Worm (Caenorhabditis elegans) whole organism, late embryonic: Measurements from ENCODE around the gene K02C4.5.

Experiments used
- F13H6.1 ChIP-seq: sonication (generic microtip); optimal IDR thresholded peaks from 2 replicates; lab custom pipeline; 2016; ENCODE audit warnings: missing genetic modification characterization, missing compliant biosample characterization
- K02D7.2 ChIP-seq: sonication (generic microtip); optimal IDR thresholded peaks from 2 replicates; lab custom pipeline; 2017; ENCODE audit warnings: mild to moderate bottlenecking, missing genetic modification characterization, missing compliant biosample characterization
- T23F11.4 ChIP-seq: fragments of 200-800 bp; sonication (Bioruptor generic); optimal IDR thresholded peaks from 2 replicates; lab custom pipeline; 2018; ENCODE audit warnings: mild to moderate bottlenecking, missing genetic modification characterization, missing compliant biosample characterization
- ahr-1 ChIP-seq: sonication (generic microtip); optimal IDR thresholded peaks from 2 replicates; lab custom pipeline; 2016; ENCODE audit warnings: missing genetic modification characterization, missing compliant biosample characterization
- ama-1 ChIP-seq: fragments of 150-350 bp; optimal IDR thresholded peaks from 2 replicates; lab custom pipeline; 2014
- ceh-14 ChIP-seq: sonication (generic microtip); optimal IDR thresholded peaks from 2 replicates; lab custom pipeline; 2016; ENCODE audit warnings: missing genotype, missing genetic modification characterization, missing compliant biosample characterization
- ceh-18 ChIP-seq: sonication (generic microtip); optimal IDR thresholded peaks from 2 replicates; lab custom pipeline; 2016; ENCODE audit warnings: missing genetic modification characterization, missing compliant biosample characterization
- ceh-19 ChIP-seq: fragments of 200-800 bp; sonication (Bioruptor generic); optimal IDR thresholded peaks from 2 replicates; lab custom pipeline; 2018; ENCODE audit warnings: mild to moderate bottlenecking, missing genetic modification characterization, missing compliant biosample characterization
- ceh-2 ChIP-seq: sonication (generic microtip); optimal IDR thresholded peaks from 2 replicates; lab custom pipeline; 2016; ENCODE audit warnings: missing genotype, missing genetic modification characterization, missing compliant biosample characterization
- ceh-31 ChIP-seq: sonication (generic microtip); optimal IDR thresholded peaks from 2 replicates; lab custom pipeline; 2016; ENCODE audit warnings: missing genetic modification characterization, missing compliant biosample characterization
- ceh-48 ChIP-seq: sonication (generic microtip); optimal IDR thresholded peaks from 2 replicates; lab custom pipeline; 2016; ENCODE audit warnings: missing genetic modification characterization, inconsistent platforms, missing compliant biosample characterization
- ceh-6 ChIP-seq: fragments of 200-800 bp; sonication (Bioruptor generic); optimal IDR thresholded peaks from 2 replicates; lab custom pipeline; 2018; ENCODE audit warnings: mild to moderate bottlenecking, missing genetic modification characterization, missing compliant biosample characterization
- ceh-9 ChIP-seq: sonication (generic microtip); optimal IDR thresholded peaks from 2 replicates; lab custom pipeline; 2016; ENCODE audit warnings: mild to moderate bottlenecking, missing genetic modification characterization, inconsistent platforms, missing compliant biosample characterization
- dmd-4 ChIP-seq: sonication (generic microtip); optimal IDR thresholded peaks from 2 replicates; lab custom pipeline; 2016; ENCODE audit warnings: borderline replicate concordance, missing genetic modification characterization, missing compliant biosample characterization
- ets-4 ChIP-seq: sonication (generic microtip); optimal IDR thresholded peaks from 2 replicates; lab custom pipeline; 2016; ENCODE audit warnings: missing genetic modification characterization, missing compliant biosample characterization
- eyg-1 ChIP-seq: sonication (generic microtip); optimal IDR thresholded peaks from 2 replicates; lab custom pipeline; 2016; ENCODE audit warnings: missing genotype, missing genetic modification characterization, missing compliant biosample characterization
- fax-1 ChIP-seq: sonication (generic microtip); optimal IDR thresholded peaks from 2 replicates; lab custom pipeline; 2016; ENCODE audit warnings: missing genotype, missing genetic modification characterization, missing compliant biosample characterization
- fkh-10 ChIP-seq: fragments of 150-350 bp; optimal IDR thresholded peaks from 2 replicates; lab custom pipeline; 2014; ENCODE audit warnings: missing biosample characterization, missing genetic modification reagents, missing genetic modification characterization
- gmeb-2 ChIP-seq: sonication (generic microtip); optimal IDR thresholded peaks from 2 replicates; lab custom pipeline; 2016; ENCODE audit warnings: missing genetic modification characterization, inconsistent platforms, missing compliant biosample characterization
- hlh-13 ChIP-seq: fragments of 200-800 bp; sonication (Bioruptor generic); optimal IDR thresholded peaks from 2 replicates; lab custom pipeline; 2018; ENCODE audit warnings: mild to moderate bottlenecking, missing genetic modification characterization, missing compliant biosample characterization
- hlh-8 ChIP-seq: sonication (generic microtip); optimal IDR thresholded peaks from 2 replicates; lab custom pipeline; 2016; ENCODE audit warnings: missing genotype, missing genetic modification characterization, missing compliant biosample characterization
- lin-11 ChIP-seq: fragments of 200-800 bp; sonication (Bioruptor generic); optimal IDR thresholded peaks from 2 replicates; lab custom pipeline; 2018; ENCODE audit warnings: mild to moderate bottlenecking, missing genetic modification characterization, missing compliant biosample characterization
- madf-2 ChIP-seq: sonication (generic microtip); optimal IDR thresholded peaks from 2 replicates; lab custom pipeline; 2017; ENCODE audit warnings: missing genetic modification characterization, missing compliant biosample characterization
- nfya-1 ChIP-seq: sonication (generic microtip); optimal IDR thresholded peaks from 2 replicates; lab custom pipeline; 2017; ENCODE audit warnings: missing genetic modification characterization, mild to moderate bottlenecking, missing compliant biosample characterization, antibody characterized with exemption, moderate library complexity
- odd-2 ChIP-seq: sonication (generic microtip); optimal IDR thresholded peaks from 2 replicates; lab custom pipeline; 2017; ENCODE audit warnings: antibody characterized with exemption, mild to moderate bottlenecking, missing genetic modification characterization, missing compliant biosample characterization
- pag-3 ChIP-seq: sonication (generic microtip); optimal IDR thresholded peaks from 2 replicates; lab custom pipeline; 2016; ENCODE audit warnings: missing compliant biosample characterization, missing genetic modification characterization, borderline replicate concordance
- pha-2 ChIP-seq: sonication (generic microtip); optimal IDR thresholded peaks from 2 replicates; lab custom pipeline; 2017; ENCODE audit warnings: mild to moderate bottlenecking, missing genetic modification characterization, missing compliant biosample characterization
- pha-4 ChIP-seq: fragments of 150-350 bp; optimal IDR thresholded peaks from 2 replicates; lab custom pipeline; 2018; ENCODE audit warnings: missing biosample characterization, missing genetic modification reagents, missing genetic modification characterization
- rnt-1 ChIP-seq: sonication (generic microtip); optimal IDR thresholded peaks from 2 replicates; lab custom pipeline; 2016; ENCODE audit warnings: missing genetic modification characterization, missing compliant biosample characterization
- sox-4 ChIP-seq: sonication (generic microtip); optimal IDR thresholded peaks from 2 replicates; lab custom pipeline; 2017; ENCODE audit warnings: mild to moderate bottlenecking, missing genetic modification characterization, inconsistent platforms, missing compliant biosample characterization
- syd-9 ChIP-seq: sonication (generic microtip); optimal IDR thresholded peaks from 2 replicates; lab custom pipeline; 2016; ENCODE audit warnings: mild to moderate bottlenecking, missing genetic modification characterization, moderate library complexity, missing compliant biosample characterization
- ttx-3 ChIP-seq: sonication (generic microtip); optimal IDR thresholded peaks from 2 replicates; lab custom pipeline; 2016; ENCODE audit warnings: missing genetic modification reagents, missing genetic modification characterization, missing compliant biosample characterization
- unc-3 ChIP-seq, 2 experiments: fragments of 200-800 bp in 1 of 2; sonication (Bioruptor generic) in 1 of 2; sonication (generic microtip) in 1 of 2; conservative IDR thresholded peaks in 1 of 2; optimal IDR thresholded peaks in 1 of 2; 2 replicates each; pipeline versions ENCODE4 v1.3.6 to Lab custom; 2016 to 2022; ENCODE audit warnings: missing compliant biosample characterization in 2 of 2, missing genetic modification characterization in 2 of 2, missing genetic modification reagents in 1 of 2
- unc-42 ChIP-seq: sonication (generic microtip); optimal IDR thresholded peaks from 2 replicates; lab custom pipeline; 2016; ENCODE audit warnings: missing genotype, missing genetic modification characterization, missing compliant biosample characterization
- unc-55 ChIP-seq: sonication (generic microtip); optimal IDR thresholded peaks from 2 replicates; lab custom pipeline; 2017; ENCODE audit warnings: missing biosample characterization, missing genetic modification reagents, missing genetic modification characterization
- unc-86 ChIP-seq: sonication (generic microtip); optimal IDR thresholded peaks from 2 replicates; lab custom pipeline; 2016; ENCODE audit warnings: missing genetic modification characterization, missing compliant biosample characterization
- zip-5 ChIP-seq: sonication (generic microtip); optimal IDR thresholded peaks from 2 replicates; lab custom pipeline; 2016; ENCODE audit warnings: missing genetic modification characterization, missing compliant biosample characterization
- ztf-16 ChIP-seq: sonication (generic microtip); optimal IDR thresholded peaks from 2 replicates; lab custom pipeline; 2017; ENCODE audit warnings: missing genetic modification characterization, missing compliant biosample characterization

Gene K02C4.5

ce11 chrII:8050477-8050876 lies 27.8 kb upstream of the K02C4.5 start, which contains the start of gene mtre-1:
Gene mtre-1 (minus strand): TSS chrII:8050577.
- TF ChIP-seq F13H6.1 (tag; lab: Kevin White, UChicago) (no peak), K02D7.2 (no peak), unc-3 (GFP tag; conservative IDR thresholded peaks at IDR 0.05; lab: Robert Waterston, UW) (no peak), unc-3 (tag; optimal IDR thresholded peaks at IDR 0.05; lab: Kevin White, UChicago) (no peak), ama-1 (lab: Kevin White, UChicago) (no peak), ceh-2 (tag; lab: Kevin White, UChicago) (no peak), ztf-16 (no peak), ttx-3 (tag; lab: Kevin White, UChicago) (no peak), nfya-1 (tag; lab: Kevin White, UChicago) (no peak), sox-4 (tag; lab: Kevin White, UChicago) (no peak), gmeb-2 (no peak), zip-5 (no peak), ceh-48 (tag; lab: Kevin White, UChicago) (no peak), eyg-1 (tag; lab: Kevin White, UChicago) (no peak)
- TF ChIP-seq, all 69 proteins: peak for 0

DNA sequence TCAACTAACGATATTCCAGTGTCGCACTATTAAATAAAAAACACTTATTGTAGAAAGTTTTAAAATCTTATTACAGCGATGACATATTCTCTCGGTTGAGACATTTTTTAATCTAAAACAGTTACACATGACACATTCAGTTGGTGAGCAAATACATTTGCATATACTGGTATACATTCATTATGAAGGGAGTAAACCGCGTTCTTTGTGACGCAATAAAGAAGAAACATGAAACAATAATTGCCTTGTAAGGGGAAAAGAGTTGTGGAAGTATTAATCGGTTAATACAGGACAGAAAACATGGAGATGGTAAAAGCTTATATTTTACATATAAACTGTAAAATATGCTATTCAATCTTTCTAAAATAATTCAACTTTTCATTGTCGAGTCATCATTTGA lies 26.9 kb upstream of the K02C4.5 start:
- TF ChIP-seq fax-1 (tag; lab: Kevin White, UChicago): no peak
- no peak for TF ChIP-seq madf-2
- no peak for TF ChIP-seq ceh-31 (tag; lab: Kevin White, UChicago)
- no peak for TF ChIP-seq K02D7.2
- TF ChIP-seq F13H6.1 (tag; lab: Kevin White, UChicago): no peak
- TF ChIP-seq odd-2 (tag; lab: Kevin White, UChicago): no peak
- TF ChIP-seq ceh-6 (GFP tag; lab: Kevin White, UChicago): no peak
- TF ChIP-seq ceh-9 (tag; lab: Kevin White, UChicago): no peak
- TF ChIP-seq eyg-1 (tag; lab: Kevin White, UChicago): no peak
- TF ChIP-seq unc-55: no peak
- TF ChIP-seq dmd-4: no peak

- TF ChIP-seq pha-2 (tag; lab: Kevin White, UChicago): no peak
- no peak for TF ChIP-seq ceh-19 (GFP tag; lab: Kevin White, UChicago)
- no peak for TF ChIP-seq fkh-10 (GFP tag; lab: Kevin White, UChicago)
- TF ChIP-seq fax-1 (tag; lab: Kevin White, UChicago): no peak
- no peak for TF ChIP-seq pha-4 (tag; lab: Kevin White, UChicago)
- TF ChIP-seq ceh-31 (tag; lab: Kevin White, UChicago): no peak
- no peak for TF ChIP-seq ama-1 (lab: Kevin White, UChicago)
- no peak for TF ChIP-seq ceh-6 (GFP tag; lab: Kevin White, UChicago)
Measured at ce11 chrII:8052172-8052571, 26.1 kb upstream of the K02C4.5 start.

ce11 chrII:8052850-8053249 lies 25.4 kb upstream of the K02C4.5 start, which contains the start of gene T05H10.4:
Gene T05H10.4 (plus strand): TSS chrII:8053150.
- TF ChIP-seq hlh-8 (tag; lab: Kevin White, UChicago) (no peak), pag-3 (tag; lab: Kevin White, UChicago) (no peak), ceh-14 (tag; lab: Kevin White, UChicago) (no peak), K02D7.2 (no peak), ceh-18 (tag; lab: Kevin White, UChicago) (no peak), T23F11.4 (GFP tag; lab: Kevin White, UChicago) (no peak), ahr-1 (tag; lab: Kevin White, UChicago) (no peak), syd-9 (tag; lab: Kevin White, UChicago) (no peak), ama-1 (lab: Kevin White, UChicago) (no peak), unc-86 (no peak), hlh-13 (no peak), F13H6.1 (tag; lab: Kevin White, UChicago) (no peak), lin-11 (tag; lab: Kevin White, UChicago) (no peak), ets-4 (tag; lab: Kevin White, UChicago) (no peak), unc-42 (tag; lab: Kevin White, UChicago) (no peak), rnt-1 (tag; lab: Kevin White, UChicago) (no peak)
